Fruit fly (Drosophila melanogaster) whole organism, pupa: ENCODE measurements around the gene CG8369.

Experiments used
- CG10348 ChIP-seq: fragments of 200-800 bp; sonication (Bioruptor generic); IDR thresholded peaks from 2 replicates; pipeline ENCODE4 v1.3.6; 2022; ENCODE audit warnings: missing biosample characterization, missing genetic modification characterization
- CG15710 ChIP-seq: fragments of 200-800 bp; sonication (Bioruptor generic); optimal IDR thresholded peaks from 2 replicates; lab custom pipeline; 2018; ENCODE audit warnings: missing biosample characterization, mild to moderate bottlenecking, missing genetic modification characterization, moderate library complexity
- CG9948 ChIP-seq: fragments of 200-800 bp; sonication (Bioruptor generic); optimal IDR thresholded peaks from 2 replicates; lab custom pipeline; 2018; ENCODE audit warnings: missing biosample characterization, mild to moderate bottlenecking, missing genetic modification characterization, moderate library complexity
- Pif1A ChIP-seq: fragments of 200-800 bp; sonication (Bioruptor generic); optimal IDR thresholded peaks from 3 replicates; lab custom pipeline; 2016; ENCODE audit warnings: missing biosample characterization, missing genetic modification characterization

- TF ChIP-seq CG15710 (tag; lab: Kevin White, UChicago) (no peak), CG9948 (no peak), Pif1A (GFP tag; lab: Kevin White, UChicago) (no peak), CG10348 (GFP tag; lab: Robert Waterston, UW) (no peak)
Measured at dm6 chr3R:8801126-8801762, 20.6 kb upstream of the CG8369 start, which contains the start of the genes Pif1A, Pif1B and CCT7.
